Fruit fly (Drosophila melanogaster) whole organism, embryonic: ENCODE data around the gene dpp.

Source experiments
- Adf1 ChIP-seq: fragments of 200-800 bp; sonication (Bioruptor generic); IDR thresholded peaks from 2 replicates; pipeline ENCODE4 v1.3.6; 2022; ENCODE audit warnings: missing biosample characterization, missing genetic modification characterization
- Atf3 ChIP-seq: fragments of 200-800 bp; sonication (Bioruptor generic); optimal IDR thresholded peaks from 3 replicates; lab custom pipeline; 2016; ENCODE audit warnings: missing biosample characterization, missing genetic modification characterization
- CG10462 ChIP-seq: fragments of 200-800 bp; sonication (Bioruptor generic); optimal IDR thresholded peaks from 2 replicates; lab custom pipeline; 2016; ENCODE audit warnings: missing biosample characterization, missing genetic modification characterization
- CG10565 ChIP-seq: fragments of 200-800 bp; sonication (Bioruptor generic); optimal IDR thresholded peaks from 3 replicates; lab custom pipeline; 2016; ENCODE audit warnings: missing biosample characterization, mild to moderate bottlenecking, missing genetic modification characterization
- CG11723 ChIP-seq: fragments of 200-800 bp; sonication (Bioruptor generic); optimal IDR thresholded peaks from 2 replicates; lab custom pipeline; 2017; ENCODE audit warnings: missing biosample characterization, mild to moderate bottlenecking, missing genetic modification characterization
- CG12071 ChIP-seq: fragments of 200-800 bp; sonication (Bioruptor generic); optimal IDR thresholded peaks from 3 replicates; lab custom pipeline; 2018; ENCODE audit warnings: missing biosample characterization, mild to moderate bottlenecking, missing genetic modification characterization
- CG12299 ChIP-seq: fragments of 200-800 bp; sonication (Bioruptor generic); optimal IDR thresholded peaks from 2 replicates; lab custom pipeline; 2018; ENCODE audit warnings: missing biosample characterization, mild to moderate bottlenecking, missing genetic modification characterization
- CG1233 ChIP-seq: fragments of 200-800 bp; sonication (Bioruptor generic); optimal IDR thresholded peaks from 4 replicates; lab custom pipeline; 2018; ENCODE audit warnings: missing biosample characterization, mild to moderate bottlenecking, missing genetic modification characterization
- CG15011 ChIP-seq: fragments of 200-800 bp; sonication (Bioruptor generic); optimal IDR thresholded peaks from 3 replicates; lab custom pipeline; 2018; ENCODE audit warnings: missing biosample characterization, mild to moderate bottlenecking, missing genetic modification characterization
- CG2889 ChIP-seq: fragments of 200-800 bp; sonication (Bioruptor generic); IDR thresholded peaks from 3 replicates; pipeline ENCODE4 v1.3.6; 2022; ENCODE audit warnings: missing biosample characterization, missing genetic modification characterization
- CG30403 ChIP-seq: fragments of 200-800 bp; sonication (Bioruptor generic); optimal IDR thresholded peaks from 3 replicates; lab custom pipeline; 2016; ENCODE audit warnings: missing biosample characterization, missing genetic modification characterization
- CG31388 ChIP-seq: fragments of 200-800 bp; sonication (Bioruptor generic); optimal IDR thresholded peaks from 2 replicates; lab custom pipeline; 2016; ENCODE audit warnings: missing biosample characterization, missing genetic modification characterization
- CG3407 ChIP-seq: fragments of 200-800 bp; sonication (Bioruptor generic); optimal IDR thresholded peaks from 2 replicates; lab custom pipeline; 2018; ENCODE audit warnings: missing biosample characterization, mild to moderate bottlenecking, missing genetic modification characterization
- CG4282 ChIP-seq: fragments of 200-800 bp; sonication (Bioruptor generic); optimal IDR thresholded peaks from 2 replicates; lab custom pipeline; 2016; ENCODE audit warnings: missing biosample characterization, missing genetic modification characterization
- CG4730 ChIP-seq: fragments of 200-800 bp; sonication (Bioruptor generic); IDR thresholded peaks from 2 replicates; pipeline ENCODE4 v1.3.6; 2022; ENCODE audit warnings: missing biosample characterization, missing genetic modification characterization
- CG6272 ChIP-seq: fragments of 200-800 bp; sonication (Bioruptor generic); IDR thresholded peaks from 2 replicates; pipeline ENCODE4 v1.3.6; 2022; ENCODE audit warnings: missing biosample characterization, missing genetic modification characterization
- CG6654 ChIP-seq: fragments of 200-800 bp; sonication (Bioruptor generic); optimal IDR thresholded peaks from 2 replicates; lab custom pipeline; 2017; ENCODE audit warnings: missing biosample characterization, mild to moderate bottlenecking, missing genetic modification characterization
- CG7271 ChIP-seq: fragments of 200-800 bp; sonication (Bioruptor generic); optimal IDR thresholded peaks from 2 replicates; lab custom pipeline; 2018; ENCODE audit warnings: missing biosample characterization, mild to moderate bottlenecking, missing genetic modification characterization, moderate library complexity
- CG7928 ChIP-seq: fragments of 200-800 bp; sonication (Bioruptor generic); optimal IDR thresholded peaks from 2 replicates; lab custom pipeline; 2017; ENCODE audit warnings: missing biosample characterization, mild to moderate bottlenecking, missing genetic modification characterization
- CTCF ChIP-seq: fragments of 200-800 bp; sonication (Bioruptor generic); optimal IDR thresholded peaks from 2 replicates; lab custom pipeline; 2017; ENCODE audit warnings: missing biosample characterization, mild to moderate bottlenecking, missing genetic modification characterization, moderate library complexity
- Dip3 ChIP-seq: fragments of 200-800 bp; sonication (Bioruptor generic); optimal IDR thresholded peaks from 3 replicates; lab custom pipeline; 2016; ENCODE audit warnings: missing biosample characterization, missing genetic modification characterization
- Drgx ChIP-seq: fragments of 200-800 bp; sonication (Bioruptor generic); IDR thresholded peaks from 2 replicates; pipeline ENCODE4 v1.3.6; 2022; ENCODE audit warnings: missing biosample characterization, missing genetic modification characterization
- ERR ChIP-seq: fragments of 200-800 bp; sonication (Bioruptor generic); optimal IDR thresholded peaks from 2 replicates; lab custom pipeline; 2016; ENCODE audit warnings: missing biosample characterization, missing genetic modification characterization
- GATAe ChIP-seq: fragments of 200-800 bp; sonication (Bioruptor generic); conservative IDR thresholded peaks from 2 replicates; pipeline ENCODE4 v1.3.6; 2022; ENCODE audit warnings: missing biosample characterization, missing genetic modification characterization
- Gsc ChIP-seq: fragments of 200-800 bp; sonication (Bioruptor generic); IDR thresholded peaks from 2 replicates; pipeline ENCODE4 v1.3.6; 2022; ENCODE audit warnings: missing biosample characterization, missing genetic modification characterization
- H2.0 ChIP-seq: fragments of 200-800 bp; sonication (Bioruptor generic); IDR thresholded peaks from 2 replicates; pipeline ENCODE4 v1.3.6; 2022; ENCODE audit warnings: missing biosample characterization, missing genetic modification characterization
- HLH3B ChIP-seq: fragments of 200-800 bp; sonication (Bioruptor generic); IDR thresholded peaks from 2 replicates; pipeline ENCODE4 v1.3.6; 2022; ENCODE audit warnings: missing biosample characterization, missing genetic modification characterization
- HmgD ChIP-seq: fragments of 200-800 bp; sonication (Bioruptor generic); optimal IDR thresholded peaks from 3 replicates; lab custom pipeline; 2016; ENCODE audit warnings: missing biosample characterization, missing genetic modification characterization
- MTF-1 ChIP-seq: fragments of 200-800 bp; sonication (Bioruptor generic); optimal IDR thresholded peaks from 2 replicates; lab custom pipeline; 2018; ENCODE audit warnings: missing biosample characterization, mild to moderate bottlenecking, missing genetic modification characterization, borderline replicate concordance
- Meics ChIP-seq: fragments of 200-800 bp; sonication (Bioruptor generic); optimal IDR thresholded peaks from 2 replicates; lab custom pipeline; 2017; ENCODE audit warnings: missing biosample characterization, mild to moderate bottlenecking, missing genetic modification characterization
- Mes4 ChIP-seq: fragments of 200-800 bp; sonication (Bioruptor generic); optimal IDR thresholded peaks from 2 replicates; lab custom pipeline; 2016; ENCODE audit warnings: missing biosample characterization, missing genetic modification characterization
- Mrtf ChIP-seq: fragments of 200-800 bp; sonication (Bioruptor generic); IDR thresholded peaks from 3 replicates; pipeline ENCODE4 v1.3.6; 2022; ENCODE audit warnings: missing biosample characterization, missing genetic modification characterization
- NC2α ChIP-seq: fragments of 200-800 bp; sonication (Bioruptor generic); optimal IDR thresholded peaks from 2 replicates; lab custom pipeline; 2016; ENCODE audit warnings: missing biosample characterization, missing genetic modification characterization
- Oli ChIP-seq: fragments of 200-800 bp; sonication (Bioruptor generic); optimal IDR thresholded peaks from 2 replicates; lab custom pipeline; 2018; ENCODE audit warnings: missing biosample characterization, mild to moderate bottlenecking, missing genetic modification characterization, moderate library complexity
- Sin3A ChIP-seq: fragments of >200 bp; optimal IDR thresholded peaks from 2 replicates; lab custom pipeline; 2018
- Ssrp ChIP-seq: fragments of 200-800 bp; sonication (Bioruptor generic); optimal IDR thresholded peaks from 2 replicates; lab custom pipeline; 2018; ENCODE audit warnings: missing biosample characterization, mild to moderate bottlenecking, missing genetic modification characterization, moderate library complexity
- Taf1 ChIP-seq: fragments of 200-800 bp; sonication (Bioruptor generic); IDR thresholded peaks from 2 replicates; pipeline ENCODE4 v1.3.6; 2022; ENCODE audit warnings: missing biosample characterization, missing genetic modification characterization
- Usf ChIP-seq: fragments of 200-800 bp; sonication (Bioruptor generic); optimal IDR thresholded peaks from 2 replicates; lab custom pipeline; 2017; ENCODE audit warnings: missing genotype, missing biosample characterization, missing genetic modification characterization
- al ChIP-seq: fragments of 200-800 bp; sonication (Bioruptor generic); IDR thresholded peaks from 2 replicates; pipeline ENCODE4 v1.3.6; 2022; ENCODE audit warnings: missing biosample characterization, missing genetic modification characterization
- corto ChIP-seq: fragments of 200-800 bp; sonication (Bioruptor generic); optimal IDR thresholded peaks from 2 replicates; lab custom pipeline; 2016; ENCODE audit warnings: missing biosample characterization, mild to moderate bottlenecking, missing genetic modification characterization, moderate library complexity
- dmrt11E ChIP-seq: fragments of 200-800 bp; sonication (Bioruptor generic); optimal IDR thresholded peaks from 3 replicates; lab custom pipeline; 2018; ENCODE audit warnings: missing biosample characterization, mild to moderate bottlenecking, missing genetic modification characterization, moderate library complexity
- en ChIP-seq: fragments of 200-800 bp; sonication (Bioruptor generic); optimal IDR thresholded peaks from 2 replicates; lab custom pipeline; 2016; ENCODE audit warnings: missing biosample characterization, missing genetic modification characterization
- fd3F ChIP-seq: fragments of 200-800 bp; sonication (Bioruptor generic); optimal IDR thresholded peaks from 2 replicates; lab custom pipeline; 2018; ENCODE audit warnings: missing biosample characterization, mild to moderate bottlenecking, missing genetic modification characterization, moderate library complexity
- gcm2 ChIP-seq: fragments of 200-800 bp; sonication (Bioruptor generic); optimal IDR thresholded peaks from 2 replicates; lab custom pipeline; 2016; ENCODE audit warnings: missing biosample characterization, missing genetic modification characterization
- kni ChIP-seq: fragments of 200-800 bp; sonication (Bioruptor generic); optimal IDR thresholded peaks from 3 replicates; lab custom pipeline; 2017; ENCODE audit warnings: mild to moderate bottlenecking, missing biosample characterization, missing genetic modification reagents, missing genetic modification characterization
- lbe ChIP-seq: fragments of 200-800 bp; sonication (Bioruptor generic); optimal IDR thresholded peaks from 2 replicates; lab custom pipeline; 2016; ENCODE audit warnings: missing biosample characterization, mild to moderate bottlenecking, missing genetic modification characterization
- mirr ChIP-seq: fragments of 200-800 bp; sonication (Bioruptor generic); optimal IDR thresholded peaks from 3 replicates; lab custom pipeline; 2018; ENCODE audit warnings: missing biosample characterization, mild to moderate bottlenecking, missing genetic modification characterization
- pfk ChIP-seq: fragments of 200-800 bp; sonication (Bioruptor generic); optimal IDR thresholded peaks from 2 replicates; lab custom pipeline; 2018; ENCODE audit warnings: missing biosample characterization, mild to moderate bottlenecking, missing genetic modification characterization, moderate library complexity
- salm ChIP-seq: fragments of 200-800 bp; sonication (Bioruptor generic); optimal IDR thresholded peaks from 2 replicates; lab custom pipeline; 2018; ENCODE audit warnings: missing biosample characterization, mild to moderate bottlenecking, missing genetic modification characterization
- shn ChIP-seq: fragments of 200-800 bp; sonication (Bioruptor generic); optimal IDR thresholded peaks from 3 replicates; lab custom pipeline; 2016; ENCODE audit warnings: missing biosample characterization, missing genetic modification characterization
- tll ChIP-seq, 2 experiments: fragments of 200-800 bp in 1 of 2; fragments of >200 bp in 1 of 2; sonication (Bioruptor generic) in 1 of 2; optimal IDR thresholded peaks; 2 replicates each; lab custom pipeline; 2017 to 2019; ENCODE audit warnings: missing biosample characterization in 2 of 2, missing genetic modification characterization in 2 of 2, mild to moderate bottlenecking in 1 of 2, moderate library complexity in 1 of 2
- ttk ChIP-seq: fragments of 200-800 bp; sonication (Bioruptor generic); IDR thresholded peaks from 2 replicates; pipeline ENCODE4 v2.1.2; 2022; ENCODE audit warnings: missing biosample characterization, missing genetic modification characterization

Gene dpp

DNA sequence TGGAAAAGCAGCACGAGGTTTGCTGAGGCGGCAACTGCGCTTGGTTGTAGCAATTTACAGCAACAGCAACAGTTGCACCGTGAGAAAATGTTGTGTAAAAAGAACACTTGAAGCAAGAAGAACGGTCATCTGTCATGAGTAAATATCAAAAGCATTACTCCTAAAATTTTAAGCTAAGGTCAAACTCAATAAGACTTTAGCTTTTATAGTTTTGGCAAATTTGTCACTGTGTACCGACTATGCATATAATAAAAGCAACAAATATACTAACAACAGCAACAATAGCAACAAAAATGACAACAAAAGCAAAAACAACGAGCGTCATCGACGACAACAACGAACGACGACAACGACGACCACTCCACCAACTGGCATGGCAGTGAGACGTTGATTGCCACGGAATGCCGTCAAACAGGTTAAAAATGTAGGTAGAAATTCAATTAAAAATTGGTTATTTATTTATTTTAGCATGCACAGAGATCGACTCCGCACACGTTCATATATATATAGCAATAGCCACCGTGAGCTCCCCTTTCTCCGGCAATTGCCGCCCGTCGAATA is 5.4 kb downstream of the dpp start (continued):
- TF ChIP-seq lbe (GFP tag; lab: Kevin White, UChicago) (peak; percentile 78), Dip3 (GFP tag; lab: Kevin White, UChicago) (peak; percentile 40), CG12299 (tag; lab: Kevin White, UChicago) (peak; percentile 63), Drgx (GFP tag; lab: Robert Waterston, UW) (peak; percentile 97), CG7271 (no peak), NC2α (peak; percentile 53), CG7928 (GFP tag; lab: Kevin White, UChicago) (no peak), CG30403 (GFP tag; lab: Kevin White, UChicago) (peak; percentile 87), pfk (GFP tag; lab: Kevin White, UChicago) (no peak), salm (tag; lab: Kevin White, UChicago) (peak; percentile 82), CG11723 (GFP tag; lab: Kevin White, UChicago) (peak; percentile 72), en (GFP tag; lab: Kevin White, UChicago) (peak; percentile 79), mirr (GFP tag; lab: Kevin White, UChicago) (no peak), HLH3B (GFP tag; lab: Robert Waterston, UW) (peak; percentile 91), fd3F (GFP tag; lab: Kevin White, UChicago) (peak; percentile 69), Meics (GFP tag; lab: Kevin White, UChicago) (peak; percentile 44), kni (peak; percentile 31), CG3407 (GFP tag; lab: Kevin White, UChicago) (peak; percentile 72), CG4282 (GFP tag; lab: Kevin White, UChicago) (peak; percentile 22), Usf (GFP tag; lab: Kevin White, UChicago) (no peak), Gsc (GFP tag; lab: Robert Waterston, UW) (peak; percentile 54; the same call in 1 of the 2 replicates), CG31388 (GFP tag; lab: Kevin White, UChicago) (peak; percentile 64), Taf1 (GFP tag; lab: Robert Waterston, UW) (no peak), CG2889 (GFP tag; lab: Robert Waterston, UW) (peak; percentile 54; the same call in 1 of the 3 replicates), shn (GFP tag; lab: Kevin White, UChicago) (peak; percentile 72), CTCF (GFP tag; lab: Kevin White, UChicago) (peak; percentile 45), gcm2 (GFP tag; lab: Kevin White, UChicago) (peak; percentile 9), Ssrp (tag; lab: Kevin White, UChicago) (peak; percentile 85), GATAe (GFP tag; lab: Robert Waterston, UW) (no peak), Mrtf (GFP tag; lab: Robert Waterston, UW) (peak; percentile 79), CG12071 (GFP tag; lab: Kevin White, UChicago) (peak; percentile 69), corto (GFP tag; lab: Kevin White, UChicago) (no peak), ttk (GFP tag; lab: Robert Waterston, UW) (peak; percentile 89), CG10462 (peak; percentile 60), H2.0 (GFP tag; lab: Robert Waterston, UW) (peak; percentile 87), Mes4 (GFP tag; lab: Kevin White, UChicago) (peak; percentile 86), dmrt11E (tag; lab: Kevin White, UChicago) (peak; percentile 47), ERR (GFP tag; lab: Kevin White, UChicago) (peak; percentile 45), Sin3A (no peak), CG15011 (GFP tag; lab: Kevin White, UChicago) (peak; percentile 46), al (peak; percentile 59), MTF-1 (GFP tag; lab: Kevin White, UChicago) (peak; percentile 51), Adf1 (no peak), HmgD (GFP tag; lab: Kevin White, UChicago) (peak; percentile 24), Oli (tag; lab: Kevin White, UChicago) (peak; percentile 92), Atf3 (GFP tag; lab: Kevin White, UChicago) (peak; percentile 78), CG6654 (GFP tag; lab: Kevin White, UChicago) (peak; percentile 43), tll (GFP tag; optimal IDR thresholded peaks at IDR 0.05; lab: Kevin White, UChicago) (no peak), CG6272 (peak; percentile 47; the same call in 1 of the 2 replicates), CG10565 (GFP tag; lab: Kevin White, UChicago) (no peak), CG1233 (GFP tag; lab: Kevin White, UChicago) (peak; percentile 59), CG4730 (peak; percentile 62; the same call in 1 of the 2 replicates)
